Worm (Caenorhabditis elegans) whole organism, mixed stage, embryonic: ENCODE measurements around the gene ajm-1.

Source experiments
- ceh-43 ChIP-seq: fragments of 200-800 bp; sonication (Bioruptor generic); optimal IDR thresholded peaks from 2 replicates; lab custom pipeline; 2018; ENCODE audit warnings: mild to moderate bottlenecking, missing genetic modification characterization, moderate library complexity, missing compliant biosample characterization
- ces-1 ChIP-seq: fragments of 150-350 bp; optimal IDR thresholded peaks from 2 replicates; lab custom pipeline; 2014; ENCODE audit warnings: missing biosample characterization, missing genetic modification reagents, missing genetic modification characterization
- hlh-1 ChIP-seq: fragments of 150-350 bp; optimal IDR thresholded peaks from 2 replicates; lab custom pipeline; 2014; ENCODE audit warnings: missing biosample characterization, missing genetic modification reagents, missing genetic modification characterization
- lin-32 ChIP-seq: fragments of 200-800 bp; sonication (Bioruptor generic); optimal IDR thresholded peaks from 2 replicates; lab custom pipeline; 2018; ENCODE audit warnings: mild to moderate bottlenecking, missing genetic modification characterization, missing compliant biosample characterization
- mep-1 ChIP-seq: fragments of 150-350 bp; optimal IDR thresholded peaks from 2 replicates; lab custom pipeline; 2017; ENCODE audit warnings: missing biosample characterization, missing genetic modification reagents, missing genetic modification characterization, inconsistent platforms
- nhr-2 ChIP-seq: fragments of 150-350 bp; optimal IDR thresholded peaks from 2 replicates; lab custom pipeline; 2014; ENCODE audit warnings: missing biosample characterization, missing genetic modification characterization
- snpc-4 ChIP-seq: fragments of 150-350 bp; optimal IDR thresholded peaks from 2 replicates; lab custom pipeline; 2014; ENCODE audit warnings: missing biosample characterization, missing genetic modification characterization
- unc-120 ChIP-seq: sonication (generic microtip); optimal IDR thresholded peaks from 2 replicates; lab custom pipeline; 2017; ENCODE audit warnings: missing genetic modification characterization, missing compliant biosample characterization; ENCODE audit not compliant: poor library complexity, severe bottlenecking
- unc-62 ChIP-seq: fragments of 150-350 bp; optimal IDR thresholded peaks from 2 replicates; lab custom pipeline; 2014; ENCODE audit warnings: missing biosample characterization, missing genetic modification reagents, missing genetic modification characterization
- zip-8 ChIP-seq: fragments of 150-350 bp; optimal IDR thresholded peaks from 2 replicates; lab custom pipeline; 2014; ENCODE audit warnings: missing biosample characterization, missing genetic modification characterization
- ztf-11 ChIP-seq: fragments of 150-350 bp; optimal IDR thresholded peaks from 2 replicates; lab custom pipeline; 2014; ENCODE audit warnings: missing biosample characterization, missing genetic modification characterization

Gene ajm-1

ce11 chrX:9161253-9161904, 78.6 kb downstream of the ajm-1 start:
- TF ChIP-seq nhr-2 (tag; lab: Kevin White, UChicago) (no peak), unc-120 (tag; lab: Kevin White, UChicago) (peak; percentile 73), ceh-43 (GFP tag; lab: Kevin White, UChicago) (no peak), unc-62 (GFP tag; lab: Kevin White, UChicago) (peak; percentile 66), ces-1 (peak; percentile 88), hlh-1 (tag; lab: Kevin White, UChicago) (peak; percentile 96), mep-1 (tag; lab: Kevin White, UChicago) (no peak), lin-32 (GFP tag; lab: Kevin White, UChicago) (no peak)

ce11 chrX:9162864-9163263, 80.1 kb downstream of the ajm-1 start, which contains the start of gene tsp-11:
tsp-11 (plus strand) TSS chrX:9163164.
- TF ChIP-seq snpc-4 (tag; lab: Kevin White, UChicago), result no peak
- no peak for TF ChIP-seq ztf-11
- no peak for TF ChIP-seq nhr-2 (tag; lab: Kevin White, UChicago)
- TF ChIP-seq mep-1 (tag; lab: Kevin White, UChicago), result no peak
- TF ChIP-seq zip-8, result no peak
- TF ChIP-seq ceh-43 (GFP tag; lab: Kevin White, UChicago), result no peak
- TF ChIP-seq, all 35 proteins: peak for 0
